Worm (Caenorhabditis elegans): Measurements from ENCODE around the gene bas-1.

bas-1 gene

DNA sequence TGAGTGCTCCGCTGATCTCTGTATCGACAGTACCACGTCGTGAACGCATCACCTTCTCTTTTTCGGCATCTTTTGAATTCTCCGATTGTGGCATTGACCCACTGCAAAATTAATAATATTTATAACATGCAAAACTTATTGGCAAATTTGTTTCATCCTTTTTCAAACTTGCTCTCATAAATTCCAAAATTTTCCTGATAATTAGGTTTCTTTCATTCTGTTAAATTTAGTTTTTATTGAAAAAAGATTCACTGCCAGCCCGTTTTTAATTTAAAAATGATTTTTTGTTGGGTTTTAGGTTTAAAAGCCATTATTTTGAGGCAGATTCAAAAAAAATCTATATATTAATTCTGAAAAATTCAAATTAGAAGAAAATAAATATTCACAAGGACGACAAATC is 12.1 kb upstream of the bas-1 start, which contains the start of gene wdr-37:
Gene wdr-37, minus strand, starts transcription at position 101 of the 400 bp plus-strand sequence.
- TF ChIP-seq ztf-29 (GFP tag; IDR thresholded peaks at IDR 0.05) (no peak), ztf-23 (GFP tag; IDR thresholded peaks at IDR 0.05) (no peak), ref-1 (GFP tag; conservative IDR thresholded peaks at IDR 0.05) (no peak), klf-2 (GFP tag; conservative IDR thresholded peaks at IDR 0.05) (no peak), tab-1 (GFP tag; IDR thresholded peaks at IDR 0.05) (no peak), med-1 (GFP tag; optimal IDR thresholded peaks at IDR 0.05; ENCODE audit: insufficient read depth) (no peak), T22C8.4 (GFP tag; IDR thresholded peaks at IDR 0.05) (no peak), cog-1 (tag; optimal IDR thresholded peaks at IDR 0.05) (no peak), flt-1 (GFP tag; IDR thresholded peaks at IDR 0.05) (no peak)

DNA sequence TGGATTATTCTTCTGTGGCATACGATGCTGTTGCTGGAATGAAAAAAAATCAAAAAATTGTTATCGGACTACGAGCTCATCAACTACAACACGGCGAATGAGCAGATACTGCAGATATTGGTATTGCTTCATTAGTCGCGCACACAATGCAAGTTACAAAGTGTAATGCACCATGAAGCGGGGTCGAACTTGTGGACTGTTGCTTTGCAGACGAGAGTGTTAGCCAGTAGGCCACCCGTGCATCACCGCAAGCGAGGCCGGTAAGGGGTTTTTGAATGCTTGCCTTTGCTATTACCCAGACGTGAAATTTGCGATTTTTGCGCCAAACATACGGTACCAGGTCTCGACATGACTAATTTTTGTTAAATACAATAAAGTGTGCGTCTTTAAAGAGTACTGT is 10.1 kb upstream of the bas-1 start:
- TF ChIP-seq ref-1 (GFP tag; conservative IDR thresholded peaks at IDR 0.05) (peak; percentile 94), med-1 (GFP tag; optimal IDR thresholded peaks at IDR 0.05; ENCODE audit: insufficient read depth) (peak; percentile 87), tab-1 (GFP tag; IDR thresholded peaks at IDR 0.05) (peak; percentile 97), flt-1 (GFP tag; IDR thresholded peaks at IDR 0.05) (peak; percentile 98), T22C8.4 (GFP tag; IDR thresholded peaks at IDR 0.05) (peak; percentile 89), ztf-23 (GFP tag; IDR thresholded peaks at IDR 0.05) (peak; percentile 95), cog-1 (tag; optimal IDR thresholded peaks at IDR 0.05) (peak; percentile 89), ztf-29 (GFP tag; IDR thresholded peaks at IDR 0.05) (peak; percentile 97), klf-2 (GFP tag; conservative IDR thresholded peaks at IDR 0.05) (peak; percentile 85)

DNA sequence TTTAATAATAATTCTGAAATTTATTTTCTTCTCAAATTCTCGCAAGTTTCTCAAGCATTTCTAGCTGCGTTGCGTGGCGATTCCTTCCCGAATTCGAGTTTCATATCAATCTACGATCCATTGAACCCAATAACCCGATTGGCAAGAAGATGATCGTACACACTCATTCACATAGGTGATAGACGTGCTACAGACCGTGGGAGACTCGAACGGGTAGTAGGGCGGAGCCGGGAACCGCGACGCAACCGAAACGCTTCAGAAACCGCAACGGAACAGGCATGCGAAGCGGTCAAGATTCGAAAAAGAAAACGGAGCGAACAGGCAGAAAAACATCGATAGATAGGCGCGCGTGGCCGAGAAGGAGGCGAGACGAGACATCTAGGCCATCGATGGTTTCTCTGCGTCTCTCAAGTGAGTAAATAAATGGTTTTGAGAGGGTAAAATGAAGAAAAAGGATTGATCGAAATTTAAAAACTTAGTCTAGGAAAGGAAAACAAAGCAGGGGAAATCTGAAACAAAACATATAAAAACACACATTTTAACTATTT is 8.6 kb upstream of the bas-1 start, which contains the start of gene madf-11:
Gene madf-11, minus strand, starts transcription at position 51 of the 548 bp plus-strand sequence.
- no peak for TF ChIP-seq ref-1 (GFP tag; conservative IDR thresholded peaks at IDR 0.05)
- 0 out of 2 replicates have a peak, but pooled peaks have one; percentile 10 for TF ChIP-seq ztf-29 (GFP tag; IDR thresholded peaks at IDR 0.05)
- TF ChIP-seq ztf-23 (GFP tag; IDR thresholded peaks at IDR 0.05) = peak; percentile 45; the same call in 1 of the 2 replicates
- TF ChIP-seq cog-1 (tag; optimal IDR thresholded peaks at IDR 0.05) = peak; percentile 35
- no peak for TF ChIP-seq tab-1 (GFP tag; IDR thresholded peaks at IDR 0.05)
- TF ChIP-seq T22C8.4 (GFP tag; IDR thresholded peaks at IDR 0.05) = no peak
- TF ChIP-seq flt-1 (GFP tag; IDR thresholded peaks at IDR 0.05) = peak; percentile 56

DNA sequence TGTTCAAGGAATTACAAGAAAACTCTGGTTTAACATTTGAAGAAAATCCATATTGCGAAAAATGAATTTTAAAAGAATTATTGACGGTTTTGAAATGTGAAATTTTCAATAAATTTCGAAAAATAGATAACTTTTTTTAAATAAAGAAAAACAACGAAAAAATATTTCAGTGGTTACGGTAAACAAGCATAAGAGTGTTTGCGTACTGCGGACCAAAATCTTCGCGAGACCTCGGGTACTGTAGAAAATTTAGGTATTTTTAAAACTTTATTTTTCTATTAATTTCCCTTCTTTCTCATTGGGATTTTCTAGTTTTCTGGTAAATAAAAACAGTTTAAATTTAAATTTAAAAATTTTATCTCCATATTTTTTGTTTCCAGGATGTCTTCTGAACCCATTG is 8.0 kb upstream of the bas-1 start, which contains the start of gene xnd-1:
Gene xnd-1, plus strand, starts transcription at position 381 of the 400 bp plus-strand sequence.
- TF ChIP-seq ref-1 (GFP tag; conservative IDR thresholded peaks at IDR 0.05) (no peak), med-1 (GFP tag; optimal IDR thresholded peaks at IDR 0.05; ENCODE audit: insufficient read depth) (no peak), ztf-23 (GFP tag; IDR thresholded peaks at IDR 0.05) (no peak), tab-1 (GFP tag; IDR thresholded peaks at IDR 0.05) (no peak), flt-1 (GFP tag; IDR thresholded peaks at IDR 0.05) (no peak), ztf-29 (GFP tag; IDR thresholded peaks at IDR 0.05) (no peak), cog-1 (tag; optimal IDR thresholded peaks at IDR 0.05) (no peak), klf-2 (GFP tag; conservative IDR thresholded peaks at IDR 0.05) (no peak), T22C8.4 (GFP tag; IDR thresholded peaks at IDR 0.05) (no peak)

DNA sequence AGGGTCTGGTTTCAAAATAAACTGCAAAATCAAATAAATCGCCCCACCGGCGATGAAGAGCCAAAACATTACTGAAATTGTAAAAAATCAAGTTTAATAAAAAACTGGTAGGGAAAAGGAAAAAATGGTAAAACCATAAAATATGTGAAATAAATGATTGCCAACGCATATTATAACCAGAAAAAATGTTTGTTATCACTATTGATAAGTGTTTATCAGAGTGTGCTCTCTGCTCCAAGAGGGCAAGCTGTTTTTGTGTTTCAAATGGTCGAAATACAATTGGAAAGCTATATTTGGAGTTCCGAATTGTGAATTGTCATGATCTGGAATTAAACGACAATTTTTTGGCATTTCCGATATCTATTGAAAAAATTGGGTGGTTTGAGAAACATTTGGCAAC is 1.8 kb upstream of the bas-1 start, which contains the start of gene C05D2.8:
Gene C05D2.8, minus strand, starts transcription at position 71 of the 400 bp plus-strand sequence.
- TF ChIP-seq ztf-23 (GFP tag; IDR thresholded peaks at IDR 0.05) = no peak
- TF ChIP-seq klf-2 (GFP tag; conservative IDR thresholded peaks at IDR 0.05) = no peak
- no peak for TF ChIP-seq flt-1 (GFP tag; IDR thresholded peaks at IDR 0.05)
- no peak for TF ChIP-seq cog-1 (tag; optimal IDR thresholded peaks at IDR 0.05)
- TF ChIP-seq ztf-29 (GFP tag; IDR thresholded peaks at IDR 0.05) = no peak
- no peak for TF ChIP-seq tab-1 (GFP tag; IDR thresholded peaks at IDR 0.05)
- no peak for TF ChIP-seq ref-1 (GFP tag; conservative IDR thresholded peaks at IDR 0.05)
- TF ChIP-seq med-1 (GFP tag; optimal IDR thresholded peaks at IDR 0.05; ENCODE audit: insufficient read depth) = no peak

DNA sequence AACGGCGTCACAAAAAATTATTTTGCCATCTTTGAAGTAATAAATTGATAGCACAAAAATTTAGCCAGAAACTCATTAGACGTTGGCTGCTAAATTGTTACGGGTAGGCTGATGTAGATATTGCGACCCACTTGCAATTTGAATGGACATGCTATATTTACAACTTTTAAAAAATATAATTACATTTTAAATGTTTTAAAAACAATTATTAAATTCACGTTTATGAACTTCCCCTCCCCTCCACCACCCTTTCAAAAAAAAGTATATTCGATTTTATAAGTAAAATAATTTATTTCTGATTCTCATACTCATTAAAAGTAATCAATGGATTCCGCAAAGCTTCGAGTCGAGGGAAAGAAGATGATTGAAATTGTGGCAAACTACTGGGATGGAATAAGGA is 2.6 kb downstream of the bas-1 start, which contains the start of gene basl-1:
Gene basl-1, plus strand, starts transcription at position 301 of the 400 bp plus-strand sequence.
- TF ChIP-seq cog-1 (tag; optimal IDR thresholded peaks at IDR 0.05) (no peak), T22C8.4 (GFP tag; IDR thresholded peaks at IDR 0.05) (no peak), tab-1 (GFP tag; IDR thresholded peaks at IDR 0.05) (no peak), ref-1 (GFP tag; conservative IDR thresholded peaks at IDR 0.05) (no peak), ztf-23 (GFP tag; IDR thresholded peaks at IDR 0.05) (no peak), flt-1 (GFP tag; IDR thresholded peaks at IDR 0.05) (no peak), ztf-29 (GFP tag; IDR thresholded peaks at IDR 0.05) (no peak), med-1 (GFP tag; optimal IDR thresholded peaks at IDR 0.05; ENCODE audit: insufficient read depth) (no peak), klf-2 (GFP tag; conservative IDR thresholded peaks at IDR 0.05) (no peak)

DNA sequence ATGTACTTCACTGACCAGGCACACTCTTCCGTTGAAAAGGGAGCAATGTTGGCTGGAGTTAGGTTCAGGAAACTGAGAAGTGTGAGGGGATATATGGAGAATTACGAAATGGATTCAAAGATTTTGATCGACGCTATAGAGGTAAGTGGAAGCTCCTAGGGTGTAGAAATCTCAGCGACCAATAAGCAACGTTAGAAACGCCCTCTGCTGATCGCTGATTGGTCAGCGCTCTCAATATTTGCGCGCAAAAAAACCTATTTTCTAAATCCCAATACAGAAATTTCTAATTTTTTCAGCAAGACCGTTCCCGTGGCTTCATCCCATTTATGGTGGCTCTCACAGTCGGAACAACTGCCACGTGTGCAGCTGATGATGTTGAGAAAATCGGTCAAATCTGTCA is 3.6 kb downstream of the bas-1 start:
- no peak for TF ChIP-seq ztf-29 (GFP tag; IDR thresholded peaks at IDR 0.05)

DNA sequence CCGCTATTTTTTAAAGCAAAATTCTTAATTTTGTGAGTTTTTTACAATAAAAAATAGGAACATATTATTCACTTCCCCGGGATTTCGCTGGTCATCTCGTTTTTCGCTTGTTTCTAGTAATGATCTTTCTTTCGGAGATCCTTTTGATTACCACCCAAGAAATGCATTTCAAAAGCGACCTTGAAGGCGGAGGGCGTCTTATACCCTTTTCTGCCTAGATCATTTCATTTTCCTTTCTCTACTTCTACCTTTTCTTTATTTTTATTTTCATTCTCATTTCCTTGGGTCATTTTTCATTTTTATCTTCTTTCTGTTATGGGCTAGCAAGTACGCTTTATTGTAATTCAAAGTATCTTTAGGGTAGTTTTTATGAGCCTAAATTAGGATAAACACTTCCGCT is 8.1 kb downstream of the bas-1 start:
- no peak for TF ChIP-seq ref-1 (GFP tag; conservative IDR thresholded peaks at IDR 0.05)
- TF ChIP-seq flt-1 (GFP tag; IDR thresholded peaks at IDR 0.05) = no peak
- no peak for TF ChIP-seq ztf-23 (GFP tag; IDR thresholded peaks at IDR 0.05)

DNA sequence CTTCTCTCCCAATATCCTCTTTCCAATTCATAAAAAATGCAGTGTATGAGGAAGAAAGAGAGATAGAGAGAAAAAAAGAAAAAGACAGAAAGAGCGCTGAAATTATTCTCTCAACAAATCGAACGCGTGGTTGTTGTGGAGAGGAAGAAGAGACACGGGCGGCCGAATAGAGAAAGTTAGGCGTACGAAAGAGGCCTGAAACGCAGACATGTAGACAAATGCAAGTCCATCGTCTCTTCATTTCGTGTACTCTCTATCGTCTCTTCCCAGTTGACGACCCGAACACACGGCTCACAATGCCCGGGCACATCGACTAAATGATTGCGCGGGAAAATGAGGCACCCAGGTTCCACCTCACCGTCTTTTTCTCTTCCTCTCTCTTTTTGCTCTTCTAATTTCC is 9.2 kb downstream of the bas-1 start:
- no peak for TF ChIP-seq klf-2 (GFP tag; conservative IDR thresholded peaks at IDR 0.05)
- TF ChIP-seq med-1 (GFP tag; optimal IDR thresholded peaks at IDR 0.05; ENCODE audit: insufficient read depth) = no peak
- TF ChIP-seq cog-1 (tag; optimal IDR thresholded peaks at IDR 0.05) = peak; percentile 53
- TF ChIP-seq ztf-23 (GFP tag; IDR thresholded peaks at IDR 0.05) = no peak
- TF ChIP-seq flt-1 (GFP tag; IDR thresholded peaks at IDR 0.05) = no peak
- no peak for TF ChIP-seq ztf-29 (GFP tag; IDR thresholded peaks at IDR 0.05)
